Worm (Caenorhabditis elegans) whole organism, L1 larva: ENCODE measurements around the gene C14B1.3.

ENCODE experiments used
- C16A3.4 ChIP-seq: fragments of 150-350 bp; optimal IDR thresholded peaks from 2 replicates; lab custom pipeline; 2014; ENCODE audit warnings: missing biosample characterization, missing genetic modification characterization
- F16B12.6 ChIP-seq: fragments of 150-350 bp; optimal IDR thresholded peaks from 2 replicates; lab custom pipeline; 2014; ENCODE audit warnings: missing biosample characterization, missing genetic modification characterization
- aha-1 ChIP-seq: fragments of 150-350 bp; optimal IDR thresholded peaks from 2 replicates; lab custom pipeline; 2014; ENCODE audit warnings: missing biosample characterization, missing genetic modification characterization
- ceh-8 ChIP-seq: fragments of 200-800 bp; sonication (Bioruptor generic); optimal IDR thresholded peaks from 2 replicates; lab custom pipeline; 2018; ENCODE audit warnings: mild to moderate bottlenecking, missing genetic modification characterization, moderate library complexity, missing compliant biosample characterization
- ceh-82 ChIP-seq, 3 experiments: fragments of 150-350 bp in 1 of 3; sonication (generic microtip) in 2 of 3; optimal IDR thresholded peaks; 2 replicates each; lab custom pipeline; 2014 to 2017; ENCODE audit warnings: missing biosample characterization in 3 of 3, missing genetic modification characterization in 3 of 3
- ceh-88 ChIP-seq: fragments of 200-800 bp; sonication (Bioruptor generic); IDR thresholded peaks from 2 replicates; pipeline ENCODE4 v1.3.6; 2022; ENCODE audit warnings: missing genetic modification characterization, missing compliant biosample characterization
- ceh-90 ChIP-seq: sonication (generic microtip); optimal IDR thresholded peaks from 2 replicates; lab custom pipeline; 2016; ENCODE audit warnings: missing genetic modification characterization, missing compliant biosample characterization
- ces-1 ChIP-seq: fragments of 150-350 bp; optimal IDR thresholded peaks from 2 replicates; lab custom pipeline; 2014; ENCODE audit warnings: missing biosample characterization, missing genetic modification reagents, missing genetic modification characterization
- dsc-1 ChIP-seq: sonication (generic microtip); optimal IDR thresholded peaks from 2 replicates; lab custom pipeline; 2016; ENCODE audit warnings: mild to moderate bottlenecking, missing genetic modification characterization, missing compliant biosample characterization
- efl-3 ChIP-seq: fragments of 200-800 bp; sonication (Bioruptor generic); optimal IDR thresholded peaks from 2 replicates; lab custom pipeline; 2018; ENCODE audit warnings: mild to moderate bottlenecking, missing genetic modification characterization, missing compliant biosample characterization
- egl-27 ChIP-seq, 2 experiments: fragments of 150-350 bp in 1 of 2; sonication (generic microtip); optimal IDR thresholded peaks; 3 replicates each; lab custom pipeline; 2017 to 2018; ENCODE audit warnings: missing biosample characterization in 2 of 2, missing genetic modification characterization in 2 of 2, missing genetic modification reagents in 2 of 2
- elt-2 ChIP-seq: sonication (generic microtip); optimal IDR thresholded peaks from 2 replicates; lab custom pipeline; 2016; ENCODE audit warnings: missing genetic modification characterization, mild to moderate bottlenecking, inconsistent platforms, missing compliant biosample characterization, missing genetic modification reagents
- ets-5 ChIP-seq: fragments of 200-800 bp; sonication (Bioruptor generic); IDR thresholded peaks from 2 replicates; pipeline ENCODE4 v1.3.6; 2022; ENCODE audit warnings: missing genetic modification characterization, missing compliant biosample characterization
- fkh-8 ChIP-seq: sonication (generic microtip); optimal IDR thresholded peaks from 2 replicates; lab custom pipeline; 2016; ENCODE audit warnings: mild to moderate bottlenecking, missing genetic modification characterization, missing compliant biosample characterization
- grh-1 ChIP-seq: fragments of 200-800 bp; sonication (Bioruptor generic); IDR thresholded peaks from 2 replicates; pipeline ENCODE4 v1.3.6; 2022; ENCODE audit warnings: missing genetic modification reagents, missing genetic modification characterization, missing compliant biosample characterization
- hpl-2 ChIP-seq: fragments of 150-350 bp; optimal IDR thresholded peaks from 2 replicates; lab custom pipeline; 2014; ENCODE audit warnings: missing biosample characterization, missing genetic modification reagents, missing genetic modification characterization
- irx-1 ChIP-seq: sonication (generic microtip); optimal IDR thresholded peaks from 2 replicates; lab custom pipeline; 2016; ENCODE audit warnings: missing genetic modification characterization, missing compliant biosample characterization
- jun-1 ChIP-seq: fragments of 150-350 bp; optimal IDR thresholded peaks from 2 replicates; lab custom pipeline; 2014; ENCODE audit warnings: missing biosample characterization, missing genetic modification reagents, missing genetic modification characterization
- lin-14 ChIP-seq: fragments of 200-800 bp; sonication (Bioruptor generic); optimal IDR thresholded peaks from 2 replicates; lab custom pipeline; 2018; ENCODE audit warnings: mild to moderate bottlenecking, missing genetic modification characterization, moderate library complexity, missing compliant biosample characterization
- lin-35 ChIP-seq, 2 experiments: fragments of 150-350 bp; optimal IDR thresholded peaks; 2 replicates each; lab custom pipeline; 2014; ENCODE audit warnings: missing biosample characterization in 2 of 2, missing genetic modification characterization in 2 of 2, missing genetic modification reagents in 2 of 2
- lin-39 ChIP-seq: fragments of 150-350 bp; optimal IDR thresholded peaks from 2 replicates; lab custom pipeline; 2014; ENCODE audit warnings: missing biosample characterization, missing genetic modification reagents, missing genetic modification characterization
- lir-3 ChIP-seq: sonication (generic microtip); optimal IDR thresholded peaks from 2 replicates; lab custom pipeline; 2016; ENCODE audit warnings: mild to moderate bottlenecking, missing genetic modification characterization, moderate library complexity, missing compliant biosample characterization; ENCODE audit not compliant: poor library complexity
- lsy-2 ChIP-seq, 2 experiments: fragments of 150-350 bp; optimal IDR thresholded peaks; 2 replicates each; lab custom pipeline; 2014; ENCODE audit warnings: missing biosample characterization in 2 of 2, missing genetic modification characterization in 2 of 2
- mdl-1 ChIP-seq, 2 experiments: fragments of 150-350 bp; optimal IDR thresholded peaks; 2 replicates each; lab custom pipeline; 2014 to 2017; ENCODE audit warnings: missing biosample characterization in 2 of 2, missing genetic modification characterization in 2 of 2, inconsistent platforms in 1 of 2
- mef-2 ChIP-seq: fragments of 150-350 bp; optimal IDR thresholded peaks from 2 replicates; lab custom pipeline; 2014; ENCODE audit warnings: missing biosample characterization, missing genetic modification characterization
- nhr-11 ChIP-seq: fragments of 150-350 bp; optimal IDR thresholded peaks from 2 replicates; lab custom pipeline; 2014; ENCODE audit warnings: missing biosample characterization, missing genetic modification characterization
- nhr-12 ChIP-seq: sonication (generic microtip); optimal IDR thresholded peaks from 2 replicates; lab custom pipeline; 2017; ENCODE audit warnings: missing biosample characterization, missing genetic modification characterization
- nhr-19 ChIP-seq: fragments of 200-800 bp; sonication (Bioruptor generic); conservative IDR thresholded peaks from 2 replicates; pipeline ENCODE4 v1.3.6; 2022; ENCODE audit warnings: missing genetic modification characterization, missing compliant biosample characterization
- nhr-237 ChIP-seq: fragments of 150-350 bp; optimal IDR thresholded peaks from 2 replicates; lab custom pipeline; 2014; ENCODE audit warnings: missing biosample characterization, missing genetic modification characterization
- nhr-28 ChIP-seq: fragments of 150-350 bp; optimal IDR thresholded peaks from 2 replicates; lab custom pipeline; 2014; ENCODE audit warnings: missing biosample characterization, missing genetic modification characterization
- nhr-71 ChIP-seq: sonication (generic microtip); optimal IDR thresholded peaks from 2 replicates; lab custom pipeline; 2016; ENCODE audit warnings: mild to moderate bottlenecking, missing genetic modification characterization, moderate library complexity, missing compliant biosample characterization
- nhr-76 ChIP-seq: sonication (generic microtip); optimal IDR thresholded peaks from 2 replicates; lab custom pipeline; 2017; ENCODE audit warnings: missing biosample characterization, missing genetic modification characterization
- nhr-84 ChIP-seq: sonication (generic microtip); optimal IDR thresholded peaks from 2 replicates; lab custom pipeline; 2017; ENCODE audit warnings: missing biosample characterization, missing genetic modification characterization
- nhr-85 ChIP-seq: sonication (generic microtip); peaks from one replicate; lab custom pipeline; 2016; ENCODE audit warnings: missing genetic modification characterization, inconsistent platforms, missing compliant biosample characterization
- nhr-90 ChIP-seq: sonication (generic microtip); optimal IDR thresholded peaks from 2 replicates; lab custom pipeline; 2016; ENCODE audit warnings: mild to moderate bottlenecking, missing genetic modification characterization, missing compliant biosample characterization; ENCODE audit not compliant: poor library complexity
- pax-3 ChIP-seq: fragments of 200-800 bp; sonication (Bioruptor generic); optimal IDR thresholded peaks from 2 replicates; lab custom pipeline; 2018; ENCODE audit warnings: mild to moderate bottlenecking, missing genetic modification characterization, moderate library complexity, missing compliant biosample characterization
- snu-23 ChIP-seq: sonication (generic microtip); optimal IDR thresholded peaks from 2 replicates; lab custom pipeline; 2016; ENCODE audit warnings: missing genetic modification characterization, missing compliant biosample characterization
- sox-4 ChIP-seq: sonication (generic microtip); optimal IDR thresholded peaks from 2 replicates; lab custom pipeline; 2016; ENCODE audit warnings: missing genetic modification characterization, missing compliant biosample characterization
- sptf-1 ChIP-seq: fragments of 150-350 bp; optimal IDR thresholded peaks from 2 replicates; lab custom pipeline; 2014; ENCODE audit warnings: missing biosample characterization, missing genetic modification characterization
- tbx-2 ChIP-seq: sonication (generic microtip); optimal IDR thresholded peaks from 2 replicates; lab custom pipeline; 2016; ENCODE audit warnings: missing genetic modification characterization, missing compliant biosample characterization
- unc-130 ChIP-seq: fragments of 150-350 bp; optimal IDR thresholded peaks from 2 replicates; lab custom pipeline; 2017; ENCODE audit warnings: missing biosample characterization, missing genetic modification characterization, inconsistent platforms
- unc-30 ChIP-seq: sonication (generic microtip); optimal IDR thresholded peaks from 2 replicates; lab custom pipeline; 2017; ENCODE audit warnings: missing biosample characterization, missing genetic modification characterization
- unc-62 ChIP-seq: fragments of 150-350 bp; optimal IDR thresholded peaks from 2 replicates; lab custom pipeline; 2014; ENCODE audit warnings: missing biosample characterization, missing genetic modification reagents, missing genetic modification characterization
- unc-98 ChIP-seq: fragments of 200-800 bp; sonication (Bioruptor generic); IDR thresholded peaks from 2 replicates; pipeline ENCODE4 v1.3.6; 2022; ENCODE audit warnings: missing genetic modification characterization, missing compliant biosample characterization
- vab-15 ChIP-seq: sonication (generic microtip); optimal IDR thresholded peaks from 2 replicates; lab custom pipeline; 2017; ENCODE audit warnings: missing genotype, mild to moderate bottlenecking, missing genetic modification characterization, missing compliant biosample characterization
- zag-1 ChIP-seq: fragments of 150-350 bp; optimal IDR thresholded peaks from 2 replicates; lab custom pipeline; 2014; ENCODE audit warnings: missing biosample characterization, missing genetic modification characterization
- zip-4 ChIP-seq: fragments of 200-800 bp; sonication (Bioruptor generic); optimal IDR thresholded peaks from 2 replicates; lab custom pipeline; 2018; ENCODE audit warnings: mild to moderate bottlenecking, missing genetic modification characterization, moderate library complexity, missing compliant biosample characterization
- ztf-11 ChIP-seq, 2 experiments: sonication (generic microtip); optimal IDR thresholded peaks; 2 replicates each; lab custom pipeline; 2016 to 2017; ENCODE audit warnings: missing genetic modification characterization in 2 of 2, missing biosample characterization in 1 of 2, missing compliant biosample characterization in 1 of 2
- ztf-4 ChIP-seq: fragments of 150-350 bp; optimal IDR thresholded peaks from 2 replicates; lab custom pipeline; 2014; ENCODE audit warnings: missing biosample characterization, missing genetic modification characterization

The C14B1.3 gene

DNA sequence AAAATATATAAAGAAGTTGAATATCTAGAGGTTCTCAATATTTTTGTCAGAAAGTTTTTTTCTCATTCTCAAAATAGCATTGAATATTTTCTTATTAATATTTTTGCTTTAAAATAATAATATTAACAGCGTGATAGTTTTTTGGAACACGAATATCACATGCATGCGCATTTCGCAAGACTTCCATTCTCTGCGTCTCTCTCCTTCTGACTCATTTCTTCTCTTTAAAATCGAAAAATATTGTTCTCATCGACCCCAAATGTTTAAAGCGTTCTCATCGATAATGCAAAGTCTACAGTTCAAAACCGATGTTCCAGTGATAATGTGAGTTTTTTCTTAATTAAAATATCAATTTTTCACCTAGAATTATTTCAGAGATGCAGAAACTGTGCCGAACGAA is at the start of gene C14B1.3 (continued):
- TF ChIP-seq ceh-82 (tag; optimal IDR thresholded peaks at IDR 0.05; lab: Kevin White, UChicago) (peak in 2 of 3 experiments; percentile 6 to 31), sox-4 (no peak), nhr-71 (peak; percentile 39), dsc-1 (no peak), sptf-1 (tag; lab: Kevin White, UChicago) (no peak), nhr-19 (GFP tag; lab: Robert Waterston, UW) (no peak), F16B12.6 (no peak), zag-1 (tag; lab: Kevin White, UChicago) (no peak), irx-1 (tag; lab: Kevin White, UChicago) (no peak), jun-1 (tag; lab: Kevin White, UChicago) (peak; percentile 17), ceh-88 (GFP tag; lab: Robert Waterston, UW) (no peak), ceh-90 (tag; lab: Kevin White, UChicago) (no peak), snu-23 (GFP tag; lab: Kevin White, UChicago) (peak; percentile 4), efl-3 (no peak), lsy-2 (tag; optimal IDR thresholded peaks at IDR 0.05; lab: Kevin White, UChicago) (peak; percentile 28 to 32), lin-39 (tag; lab: Kevin White, UChicago) (no peak), tbx-2 (tag; lab: Kevin White, UChicago) (no peak), nhr-76 (tag; lab: Kevin White, UChicago) (no peak), C16A3.4 (no peak), mdl-1 (tag; optimal IDR thresholded peaks at IDR 0.05; lab: Kevin White, UChicago) (peak in 1 of 2 experiments; percentile 29), fkh-8 (tag; lab: Kevin White, UChicago) (no peak), pax-3 (tag; lab: Kevin White, UChicago) (no peak), mef-2 (tag; lab: Kevin White, UChicago) (no peak), hpl-2 (GFP tag; lab: Kevin White, UChicago) (no peak), aha-1 (tag; lab: Kevin White, UChicago) (no peak), ces-1 (GFP tag; lab: Kevin White, UChicago) (no peak), nhr-12 (tag; lab: Kevin White, UChicago) (no peak), lir-3 (tag; lab: Kevin White, UChicago) (no peak), nhr-11 (tag; lab: Kevin White, UChicago) (no peak), ets-5 (GFP tag; lab: Robert Waterston, UW) (no peak), ztf-4 (tag; lab: Kevin White, UChicago) (no peak)

DNA sequence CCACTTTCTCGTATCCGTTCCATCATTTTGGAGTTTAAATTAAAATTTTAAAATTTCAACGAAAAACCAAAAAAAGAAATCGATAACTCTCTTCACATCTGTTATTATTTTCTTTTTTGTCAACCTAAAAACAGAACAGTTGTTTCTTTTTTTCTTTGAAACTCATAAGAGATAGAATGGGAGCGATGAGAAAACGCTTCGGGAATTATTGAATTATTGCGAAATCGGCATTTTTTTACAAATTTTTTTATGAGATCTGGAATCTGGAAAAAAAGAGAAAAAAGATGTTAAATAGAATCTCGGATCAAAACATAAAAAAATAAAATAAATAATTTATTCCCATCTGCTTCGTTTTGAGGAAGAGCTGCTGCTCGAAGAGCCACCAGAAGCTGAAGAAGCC is 45.9 kb upstream of the C14B1.3 start, which contains the start of gene C46F11.5:
Gene C46F11.5, minus strand, starts transcription at position 128 of the 400 bp plus-strand sequence.
- peak; percentile 77 for TF ChIP-seq zip-4 (GFP tag; lab: Kevin White, UChicago)
- no peak for TF ChIP-seq unc-30 (tag; lab: Kevin White, UChicago)

DNA sequence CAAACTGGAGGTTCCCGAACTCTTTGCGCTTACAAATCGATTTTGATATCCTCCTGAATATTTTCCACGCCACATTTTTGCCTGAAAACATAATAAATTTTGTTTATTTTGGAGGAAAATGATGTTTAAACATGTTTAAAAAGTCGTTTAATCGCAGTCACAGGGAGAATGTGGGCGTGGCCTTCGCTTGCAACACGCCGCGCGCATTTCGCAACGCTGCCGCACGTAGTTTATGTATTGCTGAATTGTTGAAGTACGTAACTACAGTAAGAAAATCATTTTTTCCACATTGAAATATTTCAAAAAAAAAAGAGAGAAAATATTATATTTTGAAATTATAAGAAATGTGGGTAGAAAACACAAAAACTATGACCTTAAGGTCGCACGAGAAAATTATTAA is 39.1 kb upstream of the C14B1.3 start, which contains the start of gene C46F11.4:
Gene C46F11.4, minus strand, starts transcription at position 81 of the 400 bp plus-strand sequence.
- TF ChIP-seq grh-1 (GFP tag; lab: Robert Waterston, UW) (no peak), ceh-90 (tag; lab: Kevin White, UChicago) (no peak), elt-2 (tag; lab: Kevin White, UChicago) (no peak), nhr-28 (no peak), ceh-8 (GFP tag; lab: Kevin White, UChicago) (no peak), vab-15 (tag; lab: Kevin White, UChicago) (no peak), unc-62 (GFP tag; lab: Kevin White, UChicago) (no peak), unc-130 (tag; lab: Kevin White, UChicago) (peak; percentile 23), egl-27 (tag; optimal IDR thresholded peaks at IDR 0.05; lab: Kevin White, UChicago) (no peak), zip-4 (GFP tag; lab: Kevin White, UChicago) (no peak), sox-4 (no peak), ceh-88 (GFP tag; lab: Robert Waterston, UW) (no peak), aha-1 (tag; lab: Kevin White, UChicago) (no peak), unc-98 (GFP tag; lab: Robert Waterston, UW) (no peak), pax-3 (tag; lab: Kevin White, UChicago) (no peak), C16A3.4 (peak; percentile 51), lir-3 (tag; lab: Kevin White, UChicago) (no peak), nhr-90 (tag; lab: Kevin White, UChicago) (peak; percentile 62), nhr-12 (tag; lab: Kevin White, UChicago) (no peak), lin-14 (GFP tag; lab: Kevin White, UChicago) (no peak), lin-35 (GFP tag; optimal IDR thresholded peaks at IDR 0.05; lab: Kevin White, UChicago) (peak in 1 of 2 experiments; percentile 50), lin-39 (tag; lab: Kevin White, UChicago) (peak; percentile 27), ztf-11 (tag; optimal IDR thresholded peaks at IDR 0.05; lab: Kevin White, UChicago) (no peak), nhr-84 (tag; lab: Kevin White, UChicago) (no peak), nhr-85 (peak; percentile 41), nhr-237 (tag; lab: Kevin White, UChicago) (no peak)
